Fruit fly (Drosophila melanogaster): Measurements from ENCODE around the gene Hsp27.
A peak's percentile ranks its signal among the peaks of the same experiment; 100 is the strongest.

Gene Hsp27

DNA sequence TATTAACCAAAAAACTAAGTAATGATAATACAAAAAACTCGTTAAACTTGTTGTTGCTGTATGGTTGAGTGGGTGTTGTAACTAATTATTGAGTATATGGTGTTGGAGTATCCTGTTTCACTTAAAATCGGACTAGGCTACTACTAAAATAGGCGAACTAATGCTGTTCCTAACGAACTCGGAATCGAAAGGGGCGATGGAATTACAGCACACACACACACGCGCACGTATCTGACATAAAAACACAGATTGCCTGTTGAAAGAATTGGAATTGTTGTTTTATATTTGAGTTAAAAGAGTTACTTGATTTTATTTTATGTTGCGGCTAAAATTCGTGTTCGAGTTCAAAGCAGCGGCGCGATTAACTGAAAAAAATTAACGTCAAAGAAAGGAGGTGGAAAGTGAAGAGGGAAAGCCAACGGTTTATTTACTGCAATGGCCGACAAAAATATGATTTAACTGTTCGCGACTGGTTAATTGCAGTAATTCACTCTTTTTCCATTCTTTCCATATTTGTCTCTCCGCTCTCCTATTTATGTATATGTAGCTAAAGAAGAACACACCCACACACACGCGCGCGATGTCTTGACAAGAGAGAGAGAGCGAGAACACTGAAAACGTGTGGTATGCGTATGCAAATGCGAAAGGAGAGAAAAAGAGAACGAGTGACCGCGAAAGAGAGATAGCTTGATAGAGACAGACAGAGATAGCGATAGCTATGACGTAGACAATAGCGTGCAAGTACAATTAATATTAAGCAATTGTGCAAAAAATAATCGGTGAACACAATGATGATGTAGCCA lies 17.7 kb downstream of the Hsp27 start (continued):
- peak; percentile 26 for TF ChIP-seq exex (tag; optimal IDR thresholded peaks at IDR 0.05)
- peak in 1 of 2 experiments; percentile 85 for TF ChIP-seq eve (GFP tag; optimal IDR thresholded peaks at IDR 0.05)
- peak; percentile 94 for TF ChIP-seq sd (tag; optimal IDR thresholded peaks at IDR 0.05)
- TF ChIP-seq MBD-R2 (GFP tag; IDR thresholded peaks at IDR 0.05), result peak; percentile 20; the same call in 1 of the 2 replicates
- TF ChIP-seq yki (optimal IDR thresholded peaks at IDR 0.05), result peak; percentile 55
- TF ChIP-seq tin (GFP tag; optimal IDR thresholded peaks at IDR 0.05), result no peak
- TF ChIP-seq h (optimal IDR thresholded peaks at IDR 0.05), result no peak
- TF ChIP-seq CG34224 (GFP tag; IDR thresholded peaks at IDR 0.05; ENCODE audit: partially characterized antibody), result peak; percentile 7; the same call in 1 of the 3 replicates
- no peak for TF ChIP-seq CG13424 (tag; optimal IDR thresholded peaks at IDR 0.05)
- TF ChIP-seq Atf6 (GFP tag; IDR thresholded peaks at IDR 0.05), result 0 out of 2 replicates have a peak, but pooled peaks have one; percentile 13

DNA sequence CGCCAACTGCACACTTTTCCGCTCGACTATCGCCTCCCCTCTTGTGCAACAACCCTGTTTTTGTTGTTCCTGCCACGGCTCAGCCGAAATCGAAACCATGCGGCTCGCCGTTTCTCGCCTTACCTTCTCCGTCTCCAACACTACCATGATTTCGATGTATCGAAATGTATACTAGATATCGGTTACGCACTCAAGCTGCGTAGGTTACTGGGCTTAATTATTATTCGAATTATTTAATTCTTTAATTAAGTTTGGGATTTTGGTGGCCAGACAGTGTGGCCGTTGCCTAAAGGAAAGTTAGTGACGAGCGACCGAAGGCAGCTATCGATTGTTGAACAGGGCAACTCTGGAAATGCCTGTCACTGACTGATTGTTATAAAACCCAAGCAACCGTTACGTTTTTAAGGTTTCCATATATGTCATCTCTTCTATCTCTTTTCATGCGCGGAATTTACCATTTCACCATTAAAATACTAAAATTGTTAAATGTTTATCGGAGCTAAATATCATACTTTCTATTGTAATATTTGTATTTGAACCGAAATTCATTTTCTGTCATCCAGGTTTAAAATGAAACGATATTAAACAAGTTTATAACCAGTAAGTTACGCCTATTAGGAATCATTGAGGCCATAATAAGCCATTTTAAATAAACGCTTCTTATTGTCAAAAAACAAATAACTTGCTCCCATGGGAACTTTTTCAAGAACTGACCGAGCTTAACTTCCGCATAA lies 18.5 kb downstream of the Hsp27 start, which contains the start of gene eIF4E1:
Gene eIF4E1 (minus strand): TSS at position 304 of the 734 bp plus-strand sequence.
- TF ChIP-seq slbo (GFP tag; IDR thresholded peaks at IDR 0.05) (peak; percentile 65; the same call in 1 of the 2 replicates), CG32767 (GFP tag; IDR thresholded peaks at IDR 0.05) (no peak), Adf1 (GFP tag; IDR thresholded peaks at IDR 0.05) (0 out of 2 replicates have a peak, but pooled peaks have one; percentile 28), CG16813 (GFP tag; IDR thresholded peaks at IDR 0.05; ENCODE audit: partially characterized antibody) (peak; percentile 82), amos (GFP tag; IDR thresholded peaks at IDR 0.05; ENCODE audit: partially characterized antibody) (peak; percentile 86), Hmx (GFP tag; optimal IDR thresholded peaks at IDR 0.05) (no peak), CG8281 (tag; optimal IDR thresholded peaks at IDR 0.05) (no peak), pzg (GFP tag; optimal IDR thresholded peaks at IDR 0.05) (peak; percentile 94), CG34422 (GFP tag; IDR thresholded peaks at IDR 0.05) (peak; percentile 57; the same call in 2 of the 3 replicates), row (GFP tag; IDR thresholded peaks at IDR 0.05) (peak; percentile 50), nerfin-1 (tag; optimal IDR thresholded peaks at IDR 0.05) (no peak), Scr (GFP tag; IDR thresholded peaks at IDR 0.05; ENCODE audit: partially characterized antibody) (peak; percentile 76), sd (tag; optimal IDR thresholded peaks at IDR 0.05) (peak; percentile 21), CG15073 (GFP tag; optimal IDR thresholded peaks at IDR 0.05) (no peak), CG12659 (GFP tag; optimal IDR thresholded peaks at IDR 0.05) (peak; percentile 77), CG14860 (GFP tag; IDR thresholded peaks at IDR 0.05; ENCODE audit: partially characterized antibody) (peak; percentile 36; the same call in 2 of the 3 replicates), CG6791 (GFP tag; IDR thresholded peaks at IDR 0.05; ENCODE audit: partially characterized antibody) (peak; percentile 73), CG15514 (GFP tag; optimal IDR thresholded peaks at IDR 0.05) (peak; percentile 68), Med (GFP tag) (peak; percentile 74), CG13624 (GFP tag; optimal IDR thresholded peaks at IDR 0.05) (peak; percentile 40), luna (GFP tag; optimal IDR thresholded peaks at IDR 0.05) (no peak), CHES-1-like (GFP tag; optimal IDR thresholded peaks at IDR 0.05) (no peak), CG10147 (GFP tag; optimal IDR thresholded peaks at IDR 0.05) (peak; percentile 14), Awh (GFP tag; IDR thresholded peaks at IDR 0.05) (no peak), CG17186 (GFP tag; optimal IDR thresholded peaks at IDR 0.05) (peak; percentile 52), CG3065 (GFP tag; optimal IDR thresholded peaks at IDR 0.05) (no peak), Rfx (GFP tag; IDR thresholded peaks at IDR 0.05) (peak; percentile 65), Abd-B (GFP tag; optimal IDR thresholded peaks at IDR 0.05) (no peak), ab (GFP tag; optimal IDR thresholded peaks at IDR 0.05) (no peak), grn (GFP tag; optimal IDR thresholded peaks at IDR 0.05) (peak; percentile 7), Bteb2 (GFP tag; optimal IDR thresholded peaks at IDR 0.05) (no peak), Camta (GFP tag; optimal IDR thresholded peaks at IDR 0.05) (peak; percentile 32), CG10431 (GFP tag; optimal IDR thresholded peaks at IDR 0.05) (no peak), stc (GFP tag; IDR thresholded peaks at IDR 0.05) (peak; percentile 4; the same call in 1 of the 2 replicates), Bgb (GFP tag; IDR thresholded peaks at IDR 0.05; ENCODE audit: partially characterized antibody) (peak; percentile 86), CG2116 (GFP tag; optimal IDR thresholded peaks at IDR 0.05) (peak; percentile 98), CG30020 (tag; optimal IDR thresholded peaks at IDR 0.05) (peak; percentile 14)
